Worm (Caenorhabditis elegans) whole organism, late embryonic: Measurements from ENCODE around the gene ttr-50.

Source experiments
- C38D4.7 ChIP-seq: fragments of 200-800 bp; sonication (Bioruptor generic); optimal IDR thresholded peaks from 2 replicates; lab custom pipeline; 2018; ENCODE audit warnings: mild to moderate bottlenecking, missing genetic modification characterization, moderate library complexity, missing compliant biosample characterization
- F13H6.1 ChIP-seq: sonication (generic microtip); optimal IDR thresholded peaks from 2 replicates; lab custom pipeline; 2016; ENCODE audit warnings: missing genetic modification characterization, missing compliant biosample characterization
- K02D7.2 ChIP-seq: sonication (generic microtip); optimal IDR thresholded peaks from 2 replicates; lab custom pipeline; 2017; ENCODE audit warnings: mild to moderate bottlenecking, missing genetic modification characterization, missing compliant biosample characterization
- K09A11.1 ChIP-seq: sonication (generic microtip); optimal IDR thresholded peaks from 2 replicates; lab custom pipeline; 2017; ENCODE audit warnings: antibody characterized with exemption, mild to moderate bottlenecking, missing genetic modification characterization, missing compliant biosample characterization; ENCODE audit not compliant: insufficient read depth
- T23F11.4 ChIP-seq: fragments of 200-800 bp; sonication (Bioruptor generic); optimal IDR thresholded peaks from 2 replicates; lab custom pipeline; 2018; ENCODE audit warnings: mild to moderate bottlenecking, missing genetic modification characterization, missing compliant biosample characterization
- Y22D7AL.16 ChIP-seq: sonication (generic microtip); optimal IDR thresholded peaks from 2 replicates; lab custom pipeline; 2016; ENCODE audit warnings: missing genetic modification characterization, missing compliant biosample characterization
- ahr-1 ChIP-seq: sonication (generic microtip); optimal IDR thresholded peaks from 2 replicates; lab custom pipeline; 2016; ENCODE audit warnings: missing genetic modification characterization, missing compliant biosample characterization
- ama-1 ChIP-seq: fragments of 150-350 bp; optimal IDR thresholded peaks from 2 replicates; lab custom pipeline; 2014
- ceh-14 ChIP-seq: sonication (generic microtip); optimal IDR thresholded peaks from 2 replicates; lab custom pipeline; 2016; ENCODE audit warnings: missing genotype, missing genetic modification characterization, missing compliant biosample characterization
- ceh-18 ChIP-seq: sonication (generic microtip); optimal IDR thresholded peaks from 2 replicates; lab custom pipeline; 2016; ENCODE audit warnings: missing genetic modification characterization, missing compliant biosample characterization
- ceh-19 ChIP-seq: fragments of 200-800 bp; sonication (Bioruptor generic); optimal IDR thresholded peaks from 2 replicates; lab custom pipeline; 2018; ENCODE audit warnings: mild to moderate bottlenecking, missing genetic modification characterization, missing compliant biosample characterization
- ceh-22 ChIP-seq: sonication (generic microtip); optimal IDR thresholded peaks from 2 replicates; lab custom pipeline; 2017; ENCODE audit warnings: missing biosample characterization, missing genetic modification characterization
- ceh-31 ChIP-seq: sonication (generic microtip); optimal IDR thresholded peaks from 2 replicates; lab custom pipeline; 2016; ENCODE audit warnings: missing genetic modification characterization, missing compliant biosample characterization
- ceh-34 ChIP-seq: sonication (generic microtip); optimal IDR thresholded peaks from 2 replicates; lab custom pipeline; 2016; ENCODE audit warnings: mild to moderate bottlenecking, missing genetic modification characterization, missing compliant biosample characterization
- ceh-48 ChIP-seq: sonication (generic microtip); optimal IDR thresholded peaks from 2 replicates; lab custom pipeline; 2016; ENCODE audit warnings: missing genetic modification characterization, inconsistent platforms, missing compliant biosample characterization
- ceh-6 ChIP-seq: fragments of 200-800 bp; sonication (Bioruptor generic); optimal IDR thresholded peaks from 2 replicates; lab custom pipeline; 2018; ENCODE audit warnings: mild to moderate bottlenecking, missing genetic modification characterization, missing compliant biosample characterization
- che-1 ChIP-seq: sonication (generic microtip); optimal IDR thresholded peaks from 2 replicates; lab custom pipeline; 2016; ENCODE audit warnings: mild to moderate bottlenecking, missing genetic modification characterization, missing compliant biosample characterization
- dmd-4 ChIP-seq: sonication (generic microtip); optimal IDR thresholded peaks from 2 replicates; lab custom pipeline; 2016; ENCODE audit warnings: borderline replicate concordance, missing genetic modification characterization, missing compliant biosample characterization
- elt-2 ChIP-seq: sonication (generic microtip); optimal IDR thresholded peaks from 2 replicates; lab custom pipeline; 2016; ENCODE audit warnings: missing genetic modification reagents, missing genetic modification characterization, missing compliant biosample characterization
- elt-4 ChIP-seq: sonication (generic microtip); optimal IDR thresholded peaks from 2 replicates; lab custom pipeline; 2016; ENCODE audit warnings: missing genetic modification characterization, missing compliant biosample characterization
- eyg-1 ChIP-seq: sonication (generic microtip); optimal IDR thresholded peaks from 2 replicates; lab custom pipeline; 2016; ENCODE audit warnings: missing genotype, missing genetic modification characterization, missing compliant biosample characterization
- fax-1 ChIP-seq: sonication (generic microtip); optimal IDR thresholded peaks from 2 replicates; lab custom pipeline; 2016; ENCODE audit warnings: missing genotype, missing genetic modification characterization, missing compliant biosample characterization
- fkh-10 ChIP-seq: fragments of 150-350 bp; optimal IDR thresholded peaks from 2 replicates; lab custom pipeline; 2014; ENCODE audit warnings: missing biosample characterization, missing genetic modification reagents, missing genetic modification characterization
- fkh-6 ChIP-seq: sonication (generic microtip); optimal IDR thresholded peaks from 2 replicates; lab custom pipeline; 2016; ENCODE audit warnings: missing genetic modification characterization, missing compliant biosample characterization
- gmeb-2 ChIP-seq: sonication (generic microtip); optimal IDR thresholded peaks from 2 replicates; lab custom pipeline; 2016; ENCODE audit warnings: missing genetic modification characterization, inconsistent platforms, missing compliant biosample characterization
- hlh-13 ChIP-seq: fragments of 200-800 bp; sonication (Bioruptor generic); optimal IDR thresholded peaks from 2 replicates; lab custom pipeline; 2018; ENCODE audit warnings: mild to moderate bottlenecking, missing genetic modification characterization, missing compliant biosample characterization
- hlh-15 ChIP-seq: sonication (generic microtip); optimal IDR thresholded peaks from 2 replicates; lab custom pipeline; 2016; ENCODE audit warnings: missing genetic modification characterization, missing compliant biosample characterization
- hlh-30 ChIP-seq: sonication (generic microtip); optimal IDR thresholded peaks from 2 replicates; lab custom pipeline; 2017; ENCODE audit warnings: antibody characterized with exemption, missing genetic modification characterization, missing compliant biosample characterization; ENCODE audit not compliant: insufficient read depth
- hlh-6 ChIP-seq: sonication (generic microtip); optimal IDR thresholded peaks from 2 replicates; lab custom pipeline; 2016; ENCODE audit warnings: missing genotype, missing genetic modification characterization, missing compliant biosample characterization
- hlh-8 ChIP-seq: sonication (generic microtip); optimal IDR thresholded peaks from 2 replicates; lab custom pipeline; 2016; ENCODE audit warnings: missing genotype, missing genetic modification characterization, missing compliant biosample characterization
- lim-6 ChIP-seq: sonication (generic microtip); optimal IDR thresholded peaks from 2 replicates; lab custom pipeline; 2016; ENCODE audit warnings: missing genetic modification characterization, missing compliant biosample characterization
- madf-2 ChIP-seq: sonication (generic microtip); optimal IDR thresholded peaks from 2 replicates; lab custom pipeline; 2017; ENCODE audit warnings: missing genetic modification characterization, missing compliant biosample characterization
- mec-3 ChIP-seq: sonication (generic microtip); optimal IDR thresholded peaks from 2 replicates; lab custom pipeline; 2016; ENCODE audit warnings: borderline replicate concordance, missing genetic modification characterization, missing compliant biosample characterization
- nfya-1 ChIP-seq: sonication (generic microtip); optimal IDR thresholded peaks from 2 replicates; lab custom pipeline; 2017; ENCODE audit warnings: missing genetic modification characterization, mild to moderate bottlenecking, missing compliant biosample characterization, antibody characterized with exemption, moderate library complexity
- nhr-232 ChIP-seq: sonication (generic microtip); optimal IDR thresholded peaks from 2 replicates; lab custom pipeline; 2016; ENCODE audit warnings: missing genetic modification characterization, missing compliant biosample characterization
- npax-4 ChIP-seq: sonication (generic microtip); optimal IDR thresholded peaks from 2 replicates; lab custom pipeline; 2016; ENCODE audit warnings: missing genetic modification characterization, missing compliant biosample characterization
- pag-3 ChIP-seq: sonication (generic microtip); optimal IDR thresholded peaks from 2 replicates; lab custom pipeline; 2016; ENCODE audit warnings: missing compliant biosample characterization, missing genetic modification characterization, borderline replicate concordance
- pax-1 ChIP-seq: fragments of 150-350 bp; optimal IDR thresholded peaks from 2 replicates; lab custom pipeline; 2014; ENCODE audit warnings: missing biosample characterization, missing genetic modification characterization
- pha-2 ChIP-seq: sonication (generic microtip); optimal IDR thresholded peaks from 2 replicates; lab custom pipeline; 2017; ENCODE audit warnings: mild to moderate bottlenecking, missing genetic modification characterization, missing compliant biosample characterization
- pha-4 ChIP-seq: fragments of 150-350 bp; optimal IDR thresholded peaks from 2 replicates; lab custom pipeline; 2018; ENCODE audit warnings: missing biosample characterization, missing genetic modification reagents, missing genetic modification characterization
- pros-1 ChIP-seq: fragments of 150-350 bp; optimal IDR thresholded peaks from 2 replicates; lab custom pipeline; 2014; ENCODE audit warnings: missing biosample characterization, missing genetic modification reagents, missing genetic modification characterization
- ref-2 ChIP-seq: sonication (generic microtip); optimal IDR thresholded peaks from 2 replicates; lab custom pipeline; 2016; ENCODE audit warnings: missing genetic modification characterization, missing compliant biosample characterization
- sox-4 ChIP-seq: sonication (generic microtip); optimal IDR thresholded peaks from 2 replicates; lab custom pipeline; 2017; ENCODE audit warnings: mild to moderate bottlenecking, missing genetic modification characterization, inconsistent platforms, missing compliant biosample characterization
- tbx-2 ChIP-seq: sonication (generic microtip); optimal IDR thresholded peaks from 2 replicates; lab custom pipeline; 2016; ENCODE audit warnings: missing genetic modification characterization, missing compliant biosample characterization
- tbx-7 ChIP-seq: sonication (generic microtip); optimal IDR thresholded peaks from 2 replicates; lab custom pipeline; 2016; ENCODE audit warnings: missing genotype, missing genetic modification characterization, missing compliant biosample characterization
- unc-3 ChIP-seq, 2 experiments: fragments of 200-800 bp in 1 of 2; sonication (Bioruptor generic) in 1 of 2; sonication (generic microtip) in 1 of 2; conservative IDR thresholded peaks in 1 of 2; optimal IDR thresholded peaks in 1 of 2; 2 replicates each; pipeline versions ENCODE4 v1.3.6 to Lab custom; 2016 to 2022; ENCODE audit warnings: missing compliant biosample characterization in 2 of 2, missing genetic modification characterization in 2 of 2, missing genetic modification reagents in 1 of 2
- unc-55 ChIP-seq: sonication (generic microtip); optimal IDR thresholded peaks from 2 replicates; lab custom pipeline; 2017; ENCODE audit warnings: missing biosample characterization, missing genetic modification reagents, missing genetic modification characterization
- unc-86 ChIP-seq: sonication (generic microtip); optimal IDR thresholded peaks from 2 replicates; lab custom pipeline; 2016; ENCODE audit warnings: missing genetic modification characterization, missing compliant biosample characterization
- zip-5 ChIP-seq: sonication (generic microtip); optimal IDR thresholded peaks from 2 replicates; lab custom pipeline; 2016; ENCODE audit warnings: missing genetic modification characterization, missing compliant biosample characterization

ttr-50 gene

ce11 chrIV:11636409-11636723 is 4.4 kb downstream of the ttr-50 start, which contains the start of gene F58B3.6:
F58B3.6 (plus strand) TSS chrIV:11636648.
- TF ChIP-seq hlh-30 (tag; lab: Kevin White, UChicago) (peak; percentile 67), pha-2 (no peak)
- TF ChIP-seq, all 69 proteins: peak for 1

ce11 chrIV:11635437-11636408 is 5.1 kb downstream of the ttr-50 start, which contains the start of gene mars-1:
mars-1 (minus strand) TSS chrIV:11635487.
- TF ChIP-seq fax-1 (tag; lab: Kevin White, UChicago) (peak; percentile 72), ahr-1 (peak; percentile 53), tbx-7 (tag; lab: Kevin White, UChicago) (peak; percentile 79), elt-4 (tag; lab: Kevin White, UChicago) (no peak), hlh-6 (tag; lab: Kevin White, UChicago) (no peak), ceh-48 (tag; lab: Kevin White, UChicago) (no peak), unc-55 (GFP tag; lab: Kevin White, UChicago) (no peak), mec-3 (tag; lab: Kevin White, UChicago) (peak; percentile 49), pha-4 (tag; lab: Kevin White, UChicago) (no peak), unc-3 (GFP tag; conservative IDR thresholded peaks at IDR 0.05; lab: Robert Waterston, UW) (no peak), unc-3 (tag; optimal IDR thresholded peaks at IDR 0.05; lab: Kevin White, UChicago) (peak; percentile 60), gmeb-2 (no peak), C38D4.7 (no peak), nfya-1 (tag; lab: Kevin White, UChicago) (no peak), T23F11.4 (no peak), hlh-8 (tag; lab: Kevin White, UChicago) (peak; percentile 51), ceh-14 (peak; percentile 62), pag-3 (tag; lab: Kevin White, UChicago) (no peak), tbx-2 (tag; lab: Kevin White, UChicago) (peak; percentile 80), hlh-30 (tag; lab: Kevin White, UChicago) (no peak), fkh-10 (no peak), eyg-1 (tag; lab: Kevin White, UChicago) (peak; percentile 18), ceh-18 (tag; lab: Kevin White, UChicago) (peak; percentile 50), npax-4 (tag; lab: Kevin White, UChicago) (no peak), K02D7.2 (tag; lab: Kevin White, UChicago) (no peak), nhr-232 (tag; lab: Kevin White, UChicago) (no peak), unc-86 (tag; lab: Kevin White, UChicago) (peak; percentile 57), sox-4 (tag; lab: Kevin White, UChicago) (no peak), ref-2 (tag; lab: Kevin White, UChicago) (peak; percentile 37), lim-6 (tag; lab: Kevin White, UChicago) (peak; percentile 54), F13H6.1 (tag; lab: Kevin White, UChicago) (peak; percentile 72), che-1 (tag; lab: Kevin White, UChicago) (no peak), hlh-15 (tag; lab: Kevin White, UChicago) (no peak), K09A11.1 (no peak), ama-1 (lab: Kevin White, UChicago) (no peak), dmd-4 (tag; lab: Kevin White, UChicago) (no peak), ceh-19 (GFP tag; lab: Kevin White, UChicago) (peak; percentile 21), pax-1 (no peak), elt-2 (peak; percentile 59), hlh-13 (GFP tag; lab: Kevin White, UChicago) (no peak), ceh-31 (tag; lab: Kevin White, UChicago) (peak; percentile 94), Y22D7AL.16 (tag; lab: Kevin White, UChicago) (no peak), zip-5 (tag; lab: Kevin White, UChicago) (peak; percentile 93), ceh-34 (peak; percentile 76), ceh-22 (no peak), ceh-6 (no peak), madf-2 (no peak), fkh-6 (no peak), pros-1 (tag; lab: Kevin White, UChicago) (no peak)
